Worm (Caenorhabditis elegans): ENCODE data around the gene C56G2.15.

ce11 chrIII:6374947-6375415, 7.3 kb upstream of the C56G2.15 start, which contains the start of the genes rps-13 and nfx-1:
- no peak for TF ChIP-seq tab-1 (GFP tag; IDR thresholded peaks at IDR 0.05)
- no peak for TF ChIP-seq med-1 (GFP tag; optimal IDR thresholded peaks at IDR 0.05; ENCODE audit: insufficient read depth)
- TF ChIP-seq cog-1 (tag; optimal IDR thresholded peaks at IDR 0.05) = peak; percentile 65
- peak; percentile 72 for TF ChIP-seq flt-1 (GFP tag; IDR thresholded peaks at IDR 0.05)
- TF ChIP-seq ztf-29 (GFP tag; IDR thresholded peaks at IDR 0.05) = no peak
- no peak for TF ChIP-seq klf-2 (GFP tag; conservative IDR thresholded peaks at IDR 0.05)
- TF ChIP-seq ref-1 (GFP tag; conservative IDR thresholded peaks at IDR 0.05) = no peak
- no peak for TF ChIP-seq T22C8.4 (GFP tag; IDR thresholded peaks at IDR 0.05)

Measured in whole organism, midembryonic.